Worm (Caenorhabditis elegans) whole organism, L1 larva: Measurements from ENCODE around the gene srh-21.

Source experiments
- dsc-1 ChIP-seq: sonication (generic microtip); optimal IDR thresholded peaks from 2 replicates; lab custom pipeline; 2016; ENCODE audit warnings: mild to moderate bottlenecking, missing genetic modification characterization, missing compliant biosample characterization
- efl-1 ChIP-seq, 4 experiments: fragments of 150-350 bp; optimal IDR thresholded peaks in 3 of 4; peaks in 1 of 4; 1 replicate in 1 of 4; 2 replicates in 3 of 4; lab custom pipeline; 2014; ENCODE audit warnings: missing biosample characterization in 2 of 4, missing genetic modification characterization in 2 of 4, missing genetic modification reagents in 2 of 4
- lin-35 ChIP-seq, 2 experiments: fragments of 150-350 bp; optimal IDR thresholded peaks; 2 replicates each; lab custom pipeline; 2014; ENCODE audit warnings: missing biosample characterization in 2 of 2, missing genetic modification characterization in 2 of 2, missing genetic modification reagents in 2 of 2
- mep-1 ChIP-seq: fragments of 150-350 bp; optimal IDR thresholded peaks from 2 replicates; lab custom pipeline; 2014; ENCODE audit warnings: missing biosample characterization, missing genetic modification characterization
- nhr-237 ChIP-seq: fragments of 150-350 bp; optimal IDR thresholded peaks from 2 replicates; lab custom pipeline; 2014; ENCODE audit warnings: missing biosample characterization, missing genetic modification characterization
- nhr-77 ChIP-seq: fragments of 150-350 bp; optimal IDR thresholded peaks from 2 replicates; lab custom pipeline; 2014; ENCODE audit warnings: missing biosample characterization, missing genetic modification characterization
- skn-1 ChIP-seq: fragments of 150-350 bp; optimal IDR thresholded peaks from 2 replicates; lab custom pipeline; 2014; ENCODE audit warnings: missing biosample characterization, missing genetic modification characterization
- snpc-4 ChIP-seq: fragments of 150-350 bp; optimal IDR thresholded peaks from 2 replicates; lab custom pipeline; 2014; ENCODE audit warnings: missing biosample characterization, missing genetic modification characterization

- TF ChIP-seq snpc-4 (tag; lab: Kevin White, UChicago) (no peak), mep-1 (tag; lab: Kevin White, UChicago) (no peak), skn-1 (no peak), nhr-77 (tag; lab: Kevin White, UChicago) (no peak), efl-1 (optimal IDR thresholded peaks at IDR 0.05; lab: Kevin White, UChicago) (no peak), efl-1 (GFP tag; optimal IDR thresholded peaks at IDR 0.05 in 1 of 2; lab: Kevin White, UChicago) (no peak), nhr-237 (no peak), lin-35 (GFP tag; optimal IDR thresholded peaks at IDR 0.05; lab: Kevin White, UChicago) (no peak), dsc-1 (tag; lab: Kevin White, UChicago) (no peak)
Observed at ce11 chrV:4918664-4919257, 7.7 kb upstream of the srh-21 start, which contains the start of gene C02E7.6.
